Worm (Caenorhabditis elegans) whole organism, L3 larva: ENCODE data around the gene T14G8.4.

Experiments used
- aly-2 ChIP-seq: fragments of 150-350 bp; optimal IDR thresholded peaks from 2 replicates; lab custom pipeline; 2014; ENCODE audit warnings: missing biosample characterization, missing genetic modification characterization
- ztf-4 ChIP-seq: fragments of 150-350 bp; optimal IDR thresholded peaks from 2 replicates; lab custom pipeline; 2014; ENCODE audit warnings: missing biosample characterization, missing genetic modification characterization

DNA sequence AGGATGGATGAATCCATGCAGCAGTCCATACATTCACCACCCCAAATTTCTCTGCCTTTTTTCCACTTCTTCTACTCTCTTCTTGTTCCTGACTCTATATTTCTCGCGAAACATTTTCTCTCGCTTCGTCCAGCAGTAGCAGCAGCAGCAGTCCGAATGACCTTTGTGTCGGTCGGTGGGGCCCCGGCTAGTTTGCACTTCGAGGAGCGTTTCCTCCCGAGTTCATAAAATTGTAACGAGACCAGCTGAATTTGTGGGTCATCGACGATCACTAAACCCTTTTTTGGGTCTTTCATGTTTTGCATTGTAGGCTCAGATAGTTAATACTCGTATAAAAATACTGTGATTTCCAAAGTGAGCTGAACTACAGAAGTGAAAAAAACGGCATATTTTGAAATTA is 40.1 kb upstream of the T14G8.4 start:
- TF ChIP-seq aly-2 (tag; lab: Kevin White, UChicago) (no peak), ztf-4 (tag; lab: Kevin White, UChicago) (no peak)
